Fruit fly (Drosophila melanogaster) whole organism, embryonic: Measurements from ENCODE around the gene CG10300.

Source experiments
- Ada2b ChIP-seq: fragments of 200-800 bp; sonication (Bioruptor generic); IDR thresholded peaks from 2 replicates; pipeline ENCODE4 v1.3.6; 2022; ENCODE audit warnings: missing biosample characterization, missing genetic modification characterization
- Asciz ChIP-seq: fragments of 200-800 bp; sonication (Bioruptor generic); optimal IDR thresholded peaks from 2 replicates; lab custom pipeline; 2017; ENCODE audit warnings: missing biosample characterization, mild to moderate bottlenecking, missing genetic modification characterization, missing genetic modification reagents
- B-H2 ChIP-seq: fragments of 200-800 bp; sonication (Bioruptor generic); optimal IDR thresholded peaks from 2 replicates; lab custom pipeline; 2018; ENCODE audit warnings: missing biosample characterization, mild to moderate bottlenecking, missing genetic modification characterization
- CG11695 ChIP-seq: fragments of 200-800 bp; sonication (Bioruptor generic); IDR thresholded peaks from 3 replicates; pipeline ENCODE4 v1.3.6; 2022; ENCODE audit warnings: missing biosample characterization, missing genetic modification characterization
- CG11723 ChIP-seq: fragments of 200-800 bp; sonication (Bioruptor generic); optimal IDR thresholded peaks from 2 replicates; lab custom pipeline; 2017; ENCODE audit warnings: missing biosample characterization, mild to moderate bottlenecking, missing genetic modification characterization
- CG1233 ChIP-seq: fragments of 200-800 bp; sonication (Bioruptor generic); optimal IDR thresholded peaks from 4 replicates; lab custom pipeline; 2018; ENCODE audit warnings: missing biosample characterization, mild to moderate bottlenecking, missing genetic modification characterization
- CG12744 ChIP-seq: fragments of 200-800 bp; sonication (Bioruptor generic); optimal IDR thresholded peaks from 2 replicates; lab custom pipeline; 2016; ENCODE audit warnings: missing biosample characterization, missing genetic modification characterization
- CG14667 ChIP-seq: fragments of 200-800 bp; sonication (Bioruptor generic); IDR thresholded peaks from 2 replicates; pipeline ENCODE4 v1.3.6; 2022; ENCODE audit warnings: missing biosample characterization, missing genetic modification characterization
- CG15479 ChIP-seq: fragments of 200-800 bp; sonication (Bioruptor generic); optimal IDR thresholded peaks from 3 replicates; lab custom pipeline; 2019; ENCODE audit warnings: missing biosample characterization, mild to moderate bottlenecking, missing genetic modification characterization, moderate library complexity
- CG16779 ChIP-seq: fragments of 200-800 bp; sonication (Bioruptor generic); IDR thresholded peaks from 2 replicates; pipeline ENCODE4 v1.3.6; 2022; ENCODE audit warnings: missing biosample characterization, missing genetic modification characterization
- CG2889 ChIP-seq: fragments of 200-800 bp; sonication (Bioruptor generic); IDR thresholded peaks from 3 replicates; pipeline ENCODE4 v1.3.6; 2022; ENCODE audit warnings: missing biosample characterization, missing genetic modification characterization
- CG31388 ChIP-seq: fragments of 200-800 bp; sonication (Bioruptor generic); optimal IDR thresholded peaks from 2 replicates; lab custom pipeline; 2016; ENCODE audit warnings: missing biosample characterization, missing genetic modification characterization
- CG34376 ChIP-seq: fragments of 200-800 bp; sonication (Bioruptor generic); optimal IDR thresholded peaks from 2 replicates; lab custom pipeline; 2018; ENCODE audit warnings: missing biosample characterization, mild to moderate bottlenecking, missing genetic modification characterization
- CG4282 ChIP-seq: fragments of 200-800 bp; sonication (Bioruptor generic); optimal IDR thresholded peaks from 2 replicates; lab custom pipeline; 2016; ENCODE audit warnings: missing biosample characterization, missing genetic modification characterization
- CG4820 ChIP-seq: fragments of 200-800 bp; sonication (Bioruptor generic); optimal IDR thresholded peaks from 3 replicates; lab custom pipeline; 2016; ENCODE audit warnings: missing biosample characterization, missing genetic modification characterization
- CG7839 ChIP-seq: fragments of 200-800 bp; sonication (Bioruptor generic); optimal IDR thresholded peaks from 3 replicates; lab custom pipeline; 2018; ENCODE audit warnings: missing biosample characterization, mild to moderate bottlenecking, missing genetic modification characterization, moderate library complexity
- CG7963 ChIP-seq: fragments of 200-800 bp; sonication (Bioruptor generic); IDR thresholded peaks from 3 replicates; pipeline ENCODE4 v1.3.6; 2022; ENCODE audit warnings: missing biosample characterization, missing genetic modification characterization; ENCODE audit not compliant: partially characterized antibody
- CG9609 ChIP-seq: fragments of 200-800 bp; sonication (Bioruptor generic); optimal IDR thresholded peaks from 3 replicates; lab custom pipeline; 2016; ENCODE audit warnings: missing biosample characterization, missing genetic modification characterization
- D19A ChIP-seq: fragments of 200-800 bp; optimal IDR thresholded peaks from 3 replicates; lab custom pipeline; 2019; ENCODE audit warnings: missing biosample characterization, mild to moderate bottlenecking, missing genetic modification characterization, moderate library complexity
- Dbx ChIP-seq: fragments of 200-800 bp; sonication (Bioruptor generic); IDR thresholded peaks from 3 replicates; pipeline ENCODE4 v1.3.6; 2022; ENCODE audit warnings: missing biosample characterization, missing genetic modification characterization
- Dp ChIP-seq: fragments of 200-800 bp; sonication (Bioruptor generic); optimal IDR thresholded peaks from 2 replicates; lab custom pipeline; 2018; ENCODE audit warnings: missing biosample characterization, mild to moderate bottlenecking, missing genetic modification characterization, moderate library complexity
- Fer1 ChIP-seq: fragments of 200-800 bp; sonication (Bioruptor generic); optimal IDR thresholded peaks from 2 replicates; lab custom pipeline; 2017; ENCODE audit warnings: missing biosample characterization, mild to moderate bottlenecking, missing genetic modification characterization
- Gug ChIP-seq: fragments of 200-800 bp; sonication (Bioruptor generic); IDR thresholded peaks from 4 replicates; pipeline ENCODE4 v1.3.6; 2022; ENCODE audit warnings: missing biosample characterization, missing genetic modification characterization
- HLH54F ChIP-seq: fragments of 200-800 bp; sonication (Bioruptor generic); optimal IDR thresholded peaks from 3 replicates; lab custom pipeline; 2016; ENCODE audit warnings: missing biosample characterization, missing genetic modification characterization
- Med ChIP-seq: fragments of 200-800 bp; sonication (Bioruptor generic); peaks from one replicate; lab custom pipeline; 2016; ENCODE audit warnings: missing biosample characterization, missing genetic modification characterization, mild to moderate bottlenecking, inconsistent platforms, moderate library complexity
- Myb ChIP-seq: fragments of 200-800 bp; sonication (Bioruptor generic); optimal IDR thresholded peaks from 2 replicates; lab custom pipeline; 2016; ENCODE audit warnings: missing biosample characterization, missing genetic modification characterization
- Nf-YC ChIP-seq: fragments of 200-800 bp; optimal IDR thresholded peaks from 3 replicates; lab custom pipeline; 2019; ENCODE audit warnings: missing biosample characterization, mild to moderate bottlenecking, missing genetic modification characterization, moderate library complexity
- Oli ChIP-seq: fragments of 200-800 bp; sonication (Bioruptor generic); optimal IDR thresholded peaks from 2 replicates; lab custom pipeline; 2018; ENCODE audit warnings: missing biosample characterization, mild to moderate bottlenecking, missing genetic modification characterization, moderate library complexity
- Poxn ChIP-seq: fragments of 200-800 bp; sonication (Bioruptor generic); IDR thresholded peaks from 2 replicates; pipeline ENCODE4 v1.3.6; 2022; ENCODE audit warnings: missing biosample characterization, missing genetic modification characterization
- Ptx1 ChIP-seq: fragments of 200-800 bp; sonication (Bioruptor generic); IDR thresholded peaks from 2 replicates; pipeline ENCODE4 v1.3.6; 2022; ENCODE audit warnings: missing biosample characterization, missing genetic modification characterization
- Six4 ChIP-seq: fragments of 200-800 bp; sonication (Bioruptor generic); optimal IDR thresholded peaks from 2 replicates; lab custom pipeline; 2016; ENCODE audit warnings: missing biosample characterization, missing genetic modification characterization
- Sry-δ ChIP-seq: fragments of 200-800 bp; sonication (Bioruptor generic); optimal IDR thresholded peaks from 2 replicates; lab custom pipeline; 2016; ENCODE audit warnings: missing biosample characterization, missing genetic modification characterization
- ab ChIP-seq: fragments of 200-800 bp; sonication (Bioruptor generic); optimal IDR thresholded peaks from 2 replicates; lab custom pipeline; 2016; ENCODE audit warnings: missing biosample characterization, missing genetic modification characterization
- abd-A ChIP-seq: fragments of 200-800 bp; sonication (Bioruptor generic); optimal IDR thresholded peaks from 3 replicates; lab custom pipeline; 2019; ENCODE audit warnings: missing biosample characterization, mild to moderate bottlenecking, missing genetic modification characterization, moderate library complexity
- caup ChIP-seq: fragments of 200-800 bp; sonication (Bioruptor generic); optimal IDR thresholded peaks from 3 replicates; lab custom pipeline; 2017; ENCODE audit warnings: missing biosample characterization, mild to moderate bottlenecking, missing genetic modification characterization, moderate library complexity; ENCODE audit not compliant: severe bottlenecking
- crol ChIP-seq: fragments of 200-800 bp; sonication (Bioruptor generic); IDR thresholded peaks from 2 replicates; pipeline ENCODE4 v1.3.6; 2022; ENCODE audit warnings: missing biosample characterization, missing genetic modification characterization
- da ChIP-seq: fragments of 200-800 bp; sonication (Bioruptor generic); optimal IDR thresholded peaks from 2 replicates; lab custom pipeline; 2016; ENCODE audit warnings: missing biosample characterization, missing genetic modification characterization
- fd96Cb ChIP-seq: fragments of 200-800 bp; sonication (Bioruptor generic); optimal IDR thresholded peaks from 2 replicates; lab custom pipeline; 2018; ENCODE audit warnings: missing biosample characterization, mild to moderate bottlenecking, missing genetic modification characterization, moderate library complexity
- grn ChIP-seq: fragments of 200-800 bp; sonication (Bioruptor generic); optimal IDR thresholded peaks from 3 replicates; lab custom pipeline; 2017; ENCODE audit warnings: missing biosample characterization, missing genetic modification characterization
- gro ChIP-seq: fragments of 200-800 bp; sonication (Bioruptor generic); optimal IDR thresholded peaks from 2 replicates; lab custom pipeline; 2016; ENCODE audit warnings: missing biosample characterization, missing genetic modification characterization
- hkb ChIP-seq, 2 experiments: fragments of 200-800 bp in 1 of 2; fragments of >200 bp in 1 of 2; sonication (Bioruptor generic) in 1 of 2; IDR thresholded peaks in 1 of 2; optimal IDR thresholded peaks in 1 of 2; 2 replicates each; pipeline versions ENCODE4 v1.3.6 to Lab custom; 2017 to 2022; ENCODE audit warnings: missing biosample characterization in 1 of 2, missing genetic modification characterization in 1 of 2
- insv ChIP-seq, 2 experiments: fragments of 200-800 bp; sonication (Bioruptor generic); optimal IDR thresholded peaks; 3 replicates each; lab custom pipeline; 2016 to 2018; ENCODE audit warnings: missing biosample characterization in 2 of 2, missing genetic modification characterization in 2 of 2
- jumu ChIP-seq: fragments of 200-800 bp; sonication (Bioruptor generic); optimal IDR thresholded peaks from 3 replicates; lab custom pipeline; 2016; ENCODE audit warnings: missing biosample characterization, missing genetic modification characterization
- peb ChIP-seq: fragments of 200-800 bp; sonication (Bioruptor generic); IDR thresholded peaks from 2 replicates; pipeline ENCODE4 v1.3.6; 2022; ENCODE audit warnings: missing biosample characterization, missing genetic modification characterization
- sd ChIP-seq: fragments of 200-800 bp; sonication (Bioruptor generic); optimal IDR thresholded peaks from 3 replicates; lab custom pipeline; 2018; ENCODE audit warnings: missing biosample characterization, mild to moderate bottlenecking, missing genetic modification characterization, moderate library complexity
- sens ChIP-seq: fragments of 200-800 bp; sonication (Bioruptor generic); peaks from one replicate; lab custom pipeline; 2016; ENCODE audit warnings: missing biosample characterization, missing genetic modification characterization
- sisA ChIP-seq: fragments of 200-800 bp; sonication (Bioruptor generic); IDR thresholded peaks from 2 replicates; pipeline ENCODE4 v1.3.6; 2022; ENCODE audit warnings: missing biosample characterization, missing genetic modification characterization
- tgo ChIP-seq: fragments of 200-800 bp; sonication (Bioruptor generic); IDR thresholded peaks from 3 replicates; pipeline ENCODE4 v1.3.6; 2022; ENCODE audit warnings: missing biosample characterization, missing genetic modification characterization
- tup ChIP-seq: fragments of 200-800 bp; sonication (Bioruptor generic); optimal IDR thresholded peaks from 2 replicates; lab custom pipeline; 2016; ENCODE audit warnings: missing biosample characterization, mild to moderate bottlenecking, missing genetic modification characterization, moderate library complexity

The CG10300 gene

DNA sequence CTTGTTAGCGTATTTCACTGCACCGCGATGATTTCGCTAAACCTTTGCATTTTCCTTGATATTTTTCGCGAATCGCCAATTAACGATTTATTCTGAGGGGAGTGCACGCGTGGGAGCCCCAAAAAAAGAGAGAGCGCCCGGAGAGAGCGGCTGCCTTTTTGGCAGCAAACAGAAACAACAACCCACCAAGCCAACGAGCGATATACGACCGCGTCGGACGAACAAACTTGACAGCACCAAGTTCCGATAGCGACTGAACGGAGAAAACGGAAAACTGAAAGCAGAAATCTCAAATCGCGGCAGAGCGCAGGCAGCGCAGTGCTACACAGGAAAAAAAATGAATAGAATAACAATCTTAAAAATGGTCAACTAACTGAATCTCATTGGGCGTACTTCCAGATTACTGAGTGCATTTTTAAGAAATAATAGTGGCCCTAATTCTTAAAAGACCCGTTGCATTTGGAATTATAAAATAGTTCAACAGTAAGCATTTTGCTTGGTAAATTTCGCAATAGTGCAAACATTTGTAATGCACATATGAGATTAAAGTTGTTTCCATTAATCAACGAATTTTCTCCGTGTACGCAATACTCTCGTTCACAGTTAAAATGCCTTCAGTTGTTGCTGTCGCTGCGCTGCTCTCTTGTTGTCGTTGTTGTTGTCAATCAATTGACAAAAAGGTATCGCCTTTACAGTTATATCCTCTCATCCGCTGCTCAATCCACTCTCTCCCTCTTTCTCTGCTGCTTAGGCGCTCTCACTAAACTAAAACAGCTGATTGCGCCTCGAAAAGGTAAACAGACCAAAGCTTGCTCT, 41.7 kb upstream of the CG10300 start, which contains the start of gene CG31145 (continued):
- peak; percentile 98 for TF ChIP-seq CG14667 (GFP tag; lab: Robert Waterston, UW)
- TF ChIP-seq CG11723 = peak; percentile 100
- peak; percentile 99 for TF ChIP-seq CG12744 (GFP tag; lab: Kevin White, UChicago)
- TF ChIP-seq Oli = peak; percentile 100
- TF ChIP-seq hkb (optimal IDR thresholded peaks at IDR 0.05; lab: Kevin White, UChicago) = no peak
- TF ChIP-seq hkb (GFP tag; IDR thresholded peaks at IDR 0.05; lab: Robert Waterston, UW) = peak; percentile 99
- TF ChIP-seq gro = peak; percentile 100
- peak; percentile 100 for TF ChIP-seq CG9609
- TF ChIP-seq CG1233 = peak; percentile 99
- peak; percentile 99 for TF ChIP-seq Dbx (GFP tag; lab: Robert Waterston, UW)
- peak; percentile 99 for TF ChIP-seq tup (GFP tag; lab: Kevin White, UChicago)
- peak; percentile 99 for TF ChIP-seq caup
- peak; percentile 98 for TF ChIP-seq sd (tag; lab: Kevin White, UChicago)
- TF ChIP-seq abd-A (tag; lab: Kevin White, UChicago) = peak; percentile 95
- peak; percentile 97 for TF ChIP-seq Poxn (GFP tag; lab: Robert Waterston, UW)
- peak; percentile 99 for TF ChIP-seq CG4282 (GFP tag; lab: Kevin White, UChicago)
- peak; percentile 100 for TF ChIP-seq Fer1 (GFP tag; lab: Kevin White, UChicago)
- peak; percentile 100 for TF ChIP-seq Asciz (GFP tag; lab: Kevin White, UChicago)
- TF ChIP-seq Myb (GFP tag; lab: Kevin White, UChicago) = peak; percentile 96
- peak; percentile 99 for TF ChIP-seq tgo (GFP tag; lab: Robert Waterston, UW)
- peak; percentile 95 for TF ChIP-seq grn
- TF ChIP-seq Gug (GFP tag; lab: Robert Waterston, UW) = peak; percentile 98
- peak; percentile 97 for TF ChIP-seq B-H2 (GFP tag; lab: Kevin White, UChicago)
- TF ChIP-seq insv (GFP tag; optimal IDR thresholded peaks at IDR 0.05; lab: Kevin White, UChicago) = peak; percentile 76 to 83
- TF ChIP-seq CG31388 (GFP tag; lab: Kevin White, UChicago) = peak; percentile 98
- peak; percentile 99 for TF ChIP-seq jumu (GFP tag; lab: Kevin White, UChicago)
- peak; percentile 99 for TF ChIP-seq CG34376 (GFP tag; lab: Kevin White, UChicago)
- peak; percentile 99 for TF ChIP-seq da
- TF ChIP-seq Ptx1 (GFP tag; lab: Robert Waterston, UW) = peak; percentile 99
- TF ChIP-seq CG7839 (tag; lab: Kevin White, UChicago) = peak; percentile 100
- TF ChIP-seq CG4820 (GFP tag; lab: Kevin White, UChicago) = peak; percentile 99
- TF ChIP-seq Dp (GFP tag; lab: Kevin White, UChicago) = peak; percentile 40
- TF ChIP-seq Sry-δ (GFP tag; lab: Kevin White, UChicago) = peak; percentile 84
- peak; percentile 73 for TF ChIP-seq crol (GFP tag; lab: Robert Waterston, UW)
- peak; percentile 65 for TF ChIP-seq CG15479 (GFP tag; lab: Kevin White, UChicago)
- TF ChIP-seq HLH54F (GFP tag; lab: Kevin White, UChicago) = peak; percentile 100
- TF ChIP-seq D19A = peak; percentile 98
- TF ChIP-seq sens = peak; percentile 100
- TF ChIP-seq CG2889 (GFP tag; lab: Robert Waterston, UW) = peak; percentile 98
- TF ChIP-seq fd96Cb (tag; lab: Kevin White, UChicago) = peak; percentile 100
- peak; percentile 99 for TF ChIP-seq peb
- TF ChIP-seq CG11695 (GFP tag; lab: Robert Waterston, UW) = peak; percentile 99
- TF ChIP-seq CG7963 (GFP tag; lab: Robert Waterston, UW) = 0 out of 3 replicates have a peak, but pooled peaks have one; percentile 47
- TF ChIP-seq Six4 (GFP tag; lab: Kevin White, UChicago) = peak; percentile 99
- TF ChIP-seq CG16779 (GFP tag; lab: Robert Waterston, UW) = peak; percentile 96
- TF ChIP-seq ab (GFP tag; lab: Kevin White, UChicago) = peak; percentile 99
- peak; percentile 93 for TF ChIP-seq Nf-YC (tag; lab: Kevin White, UChicago)
- peak; percentile 98 for TF ChIP-seq Ada2b (GFP tag; lab: Robert Waterston, UW)
- peak; percentile 99 for TF ChIP-seq sisA (GFP tag; lab: Robert Waterston, UW)
- TF ChIP-seq Med (GFP tag; lab: Kevin White, UChicago) = peak; percentile 100
